Worm (Caenorhabditis elegans) whole organism, midembryonic: Measurements from ENCODE around the gene dnj-16.

ENCODE experiments used
- T22C8.4 ChIP-seq: fragments of 200-800 bp; sonication (Bioruptor generic); IDR thresholded peaks from 2 replicates; pipeline ENCODE4 v1.3.6; 2022; ENCODE audit warnings: missing genetic modification characterization, missing compliant biosample characterization
- cog-1 ChIP-seq: sonication (generic microtip); optimal IDR thresholded peaks from 2 replicates; lab custom pipeline; 2016; ENCODE audit warnings: missing genetic modification characterization, missing compliant biosample characterization
- flt-1 ChIP-seq: fragments of 200-800 bp; sonication (Bioruptor generic); IDR thresholded peaks from 2 replicates; pipeline ENCODE4 v1.3.6; 2022; ENCODE audit warnings: missing genetic modification characterization, missing compliant biosample characterization
- klf-2 ChIP-seq: fragments of 200-800 bp; sonication (Bioruptor generic); conservative IDR thresholded peaks from 2 replicates; pipeline ENCODE4 v1.3.6; 2022; ENCODE audit warnings: missing genetic modification reagents, missing genetic modification characterization, missing compliant biosample characterization
- med-1 ChIP-seq: sonication (generic microtip); optimal IDR thresholded peaks from 2 replicates; lab custom pipeline; 2017; ENCODE audit warnings: missing genetic modification characterization, mild to moderate bottlenecking, missing compliant biosample characterization, antibody characterized with exemption, missing genetic modification reagents; ENCODE audit not compliant: insufficient read depth
- ref-1 ChIP-seq: fragments of 200-800 bp; sonication (Bioruptor generic); conservative IDR thresholded peaks from 2 replicates; pipeline ENCODE4 v1.3.6; 2022; ENCODE audit warnings: missing genetic modification reagents, missing genetic modification characterization, missing compliant biosample characterization
- tab-1 ChIP-seq: fragments of 200-800 bp; sonication (Bioruptor generic); IDR thresholded peaks from 2 replicates; pipeline ENCODE4 v1.3.6; 2022; ENCODE audit warnings: missing genetic modification characterization, missing compliant biosample characterization
- ztf-23 ChIP-seq: fragments of 200-800 bp; sonication (Bioruptor generic); IDR thresholded peaks from 2 replicates; pipeline ENCODE4 v1.3.6; 2022; ENCODE audit warnings: missing genetic modification reagents, missing genetic modification characterization, missing compliant biosample characterization
- ztf-29 ChIP-seq: fragments of 200-800 bp; sonication (Bioruptor generic); IDR thresholded peaks from 2 replicates; pipeline ENCODE4 v1.3.6; 2022; ENCODE audit warnings: missing genetic modification reagents, missing genetic modification characterization, missing compliant biosample characterization

Gene dnj-16

DNA sequence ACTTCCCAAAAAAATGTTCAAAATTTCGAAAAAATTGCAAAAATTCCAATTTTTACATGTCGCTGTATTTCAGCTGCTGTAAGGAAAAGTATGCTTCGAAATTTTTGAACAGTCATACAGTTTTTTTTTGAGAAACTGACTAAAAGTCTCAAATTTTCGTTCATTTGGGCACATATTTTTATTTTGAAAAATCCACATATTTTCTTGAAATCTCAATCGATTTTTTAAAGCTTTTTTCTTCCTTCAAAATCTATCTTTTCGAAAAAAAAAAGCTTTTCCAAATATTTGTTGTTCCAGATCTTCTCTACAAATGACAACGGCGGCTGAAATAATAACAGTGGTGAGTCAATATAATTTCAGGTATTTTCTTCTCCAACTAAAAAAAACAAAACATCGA is 6.0 kb downstream of the dnj-16 start, which contains the start of gene asd-1:
TSS of gene asd-1 (plus strand) at position 298 of the 397 bp plus-strand sequence.
- TF ChIP-seq cog-1 (no peak), flt-1 (GFP tag; lab: Robert Waterston, UW) (no peak)

DNA sequence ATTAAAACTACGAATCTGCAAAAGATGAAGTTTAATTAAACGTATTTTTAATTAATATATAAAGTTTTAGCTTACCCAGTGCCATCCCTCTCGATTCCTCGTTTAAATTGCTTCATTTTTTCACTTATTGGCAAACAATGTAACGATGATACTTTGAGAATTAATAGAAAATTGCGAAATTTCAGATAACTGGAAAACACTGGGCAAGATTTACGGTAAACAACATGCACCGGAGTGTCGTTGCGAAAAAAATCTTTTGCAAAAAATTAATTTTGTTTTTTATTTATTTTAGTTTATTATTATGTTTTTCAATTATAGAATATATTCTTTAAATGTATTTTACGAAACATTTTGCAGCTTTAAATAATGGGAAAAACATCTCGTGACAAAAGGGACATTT is 13.1 kb downstream of the dnj-16 start, which contains the start of the genes pelo-1 and R74.7:
TSS of gene pelo-1 (minus strand) at position 151 of the 400 bp plus-strand sequence.
TSS of gene R74.7 (plus strand) at position 358 of the 400 bp plus-strand sequence.
- no peak for TF ChIP-seq klf-2
- TF ChIP-seq med-1 (GFP tag; lab: Kevin White, UChicago): no peak
- TF ChIP-seq ztf-29 (GFP tag; lab: Robert Waterston, UW): no peak
- no peak for TF ChIP-seq tab-1 (GFP tag; lab: Robert Waterston, UW)

DNA sequence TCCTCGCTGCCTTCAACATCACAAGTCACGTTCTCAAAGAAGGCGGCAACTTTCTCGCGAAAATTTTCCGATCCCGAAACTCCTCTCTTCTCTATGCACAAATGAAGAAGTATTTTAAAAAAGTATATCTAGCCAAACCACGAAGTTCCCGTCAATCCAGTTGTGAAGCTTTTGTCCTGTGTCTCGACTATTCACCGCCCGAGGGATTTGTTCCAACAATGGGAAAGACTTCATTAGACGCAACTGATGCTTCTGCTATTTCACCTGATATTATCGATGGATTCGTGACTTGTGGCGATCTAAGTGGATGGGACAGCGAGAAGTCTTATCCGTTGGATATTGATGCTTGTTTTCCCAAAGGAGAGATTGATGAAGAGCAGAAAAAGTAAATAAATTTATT is 14.0 kb downstream of the dnj-16 start:
- TF ChIP-seq flt-1 (GFP tag; lab: Robert Waterston, UW) (no peak), ztf-29 (GFP tag; lab: Robert Waterston, UW) (no peak), cog-1 (no peak), tab-1 (GFP tag; lab: Robert Waterston, UW) (no peak), T22C8.4 (GFP tag; lab: Robert Waterston, UW) (no peak), ztf-23 (GFP tag; lab: Robert Waterston, UW) (no peak), klf-2 (no peak)

DNA sequence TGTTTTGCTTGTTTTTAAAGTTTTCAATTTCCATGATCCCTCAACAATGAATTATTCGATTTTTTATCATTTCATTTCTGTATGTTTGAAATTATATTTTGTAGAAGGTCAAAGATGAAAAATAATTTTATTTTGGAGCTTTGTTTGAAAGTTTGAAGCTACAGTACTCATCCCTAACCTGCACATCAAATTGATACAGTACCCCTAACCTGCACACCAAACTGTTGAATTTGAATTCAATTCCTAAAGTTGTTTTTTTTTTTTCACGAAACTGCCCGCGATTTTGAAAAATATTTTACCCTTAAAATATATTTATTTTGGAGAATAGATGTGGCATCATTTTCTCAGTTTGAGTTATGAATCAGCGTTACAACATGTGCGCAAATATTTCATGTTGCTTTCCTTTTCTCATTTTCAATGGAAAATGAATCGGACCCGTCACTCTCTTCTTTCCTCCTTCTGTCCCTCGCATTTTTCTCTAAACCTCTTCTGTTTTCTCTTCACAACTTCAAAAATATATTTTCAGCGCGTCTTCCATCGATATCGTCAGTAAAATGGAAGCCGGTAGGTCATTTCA is 14.9 kb downstream of the dnj-16 start, which contains the start of gene R74.8:
TSS of gene R74.8 (plus strand) at position 527 of the 577 bp plus-strand sequence.
- TF ChIP-seq med-1 (GFP tag; lab: Kevin White, UChicago): no peak
- no peak for TF ChIP-seq klf-2
- TF ChIP-seq ref-1 (GFP tag; lab: Robert Waterston, UW): no peak
- TF ChIP-seq cog-1: no peak
- no peak for TF ChIP-seq flt-1 (GFP tag; lab: Robert Waterston, UW)
- no peak for TF ChIP-seq ztf-23 (GFP tag; lab: Robert Waterston, UW)
- TF ChIP-seq tab-1 (GFP tag; lab: Robert Waterston, UW): no peak
- no peak for TF ChIP-seq T22C8.4 (GFP tag; lab: Robert Waterston, UW)

DNA sequence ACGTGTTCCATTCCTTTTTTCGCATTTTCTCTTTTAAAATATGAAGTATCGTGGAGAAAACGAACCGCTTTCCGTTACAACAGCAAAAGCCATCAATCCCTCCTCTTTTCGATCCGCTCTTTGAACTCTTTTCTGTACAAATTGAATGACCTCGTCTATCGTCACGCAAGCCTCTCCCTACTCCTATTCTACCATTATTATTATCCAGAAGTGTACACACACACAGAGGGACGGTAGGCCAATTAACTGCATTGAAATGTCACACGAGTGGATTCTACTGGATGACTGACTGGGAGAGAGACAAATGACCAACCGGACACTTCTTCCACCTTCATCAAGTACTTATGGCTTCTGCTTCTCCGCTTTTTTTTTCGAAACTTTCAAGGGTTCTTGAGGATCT is 17.3 kb downstream of the dnj-16 start:
- TF ChIP-seq ref-1 (GFP tag; lab: Robert Waterston, UW): no peak
- no peak for TF ChIP-seq cog-1
- no peak for TF ChIP-seq ztf-23 (GFP tag; lab: Robert Waterston, UW)
- TF ChIP-seq ztf-29 (GFP tag; lab: Robert Waterston, UW): no peak

DNA sequence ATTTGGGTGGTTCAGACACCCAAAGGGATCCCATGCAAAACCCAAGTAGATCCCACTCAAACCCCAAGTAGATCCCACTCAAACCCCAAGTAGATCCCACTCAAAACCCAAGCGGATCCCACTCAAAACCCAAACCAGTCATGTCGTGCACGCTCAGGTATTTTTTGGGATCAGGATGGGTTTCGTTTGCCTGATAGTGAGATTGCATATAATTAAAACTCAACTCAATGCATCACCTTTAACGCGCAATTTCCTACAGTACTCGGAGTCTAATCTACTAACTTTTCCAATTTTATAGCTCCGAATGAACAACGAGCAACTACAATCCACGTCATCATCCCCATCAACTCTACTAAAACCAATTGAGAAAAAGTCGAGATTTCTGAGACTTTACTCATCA is 18.2 kb downstream of the dnj-16 start, which contains the start of gene phlp-2:
TSS of gene phlp-2 (plus strand) at position 301 of the 400 bp plus-strand sequence.
- TF ChIP-seq ref-1 (GFP tag; lab: Robert Waterston, UW): no peak
- no peak for TF ChIP-seq ztf-29 (GFP tag; lab: Robert Waterston, UW)
- TF ChIP-seq klf-2: no peak
- TF ChIP-seq flt-1 (GFP tag; lab: Robert Waterston, UW): no peak
- TF ChIP-seq T22C8.4 (GFP tag; lab: Robert Waterston, UW): no peak
- no peak for TF ChIP-seq cog-1

DNA sequence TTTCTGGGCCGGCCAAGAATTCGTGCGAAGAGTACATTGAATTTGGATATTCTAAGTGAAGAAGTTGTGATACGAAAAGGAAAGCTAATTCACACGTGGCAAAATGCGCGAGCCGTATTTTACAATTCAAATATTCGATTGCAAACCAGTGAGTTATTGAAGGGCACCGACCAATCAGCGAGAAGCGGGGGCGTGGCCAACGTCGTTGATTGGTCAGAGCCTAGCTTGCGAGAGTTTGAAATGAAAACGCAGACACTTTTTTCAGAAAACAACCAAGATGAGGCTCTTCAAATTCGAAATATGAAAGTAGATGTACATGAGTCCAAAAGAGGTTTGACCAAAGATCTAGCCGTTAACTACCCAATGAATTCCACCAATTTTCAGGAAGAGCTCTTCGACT is 19.7 kb downstream of the dnj-16 start:
- no peak for TF ChIP-seq med-1 (GFP tag; lab: Kevin White, UChicago)
- TF ChIP-seq flt-1 (GFP tag; lab: Robert Waterston, UW): no peak
- no peak for TF ChIP-seq ztf-23 (GFP tag; lab: Robert Waterston, UW)
- TF ChIP-seq tab-1 (GFP tag; lab: Robert Waterston, UW): no peak
- TF ChIP-seq klf-2: no peak
- TF ChIP-seq ref-1 (GFP tag; lab: Robert Waterston, UW): no peak
- TF ChIP-seq T22C8.4 (GFP tag; lab: Robert Waterston, UW): no peak
- TF ChIP-seq ztf-29 (GFP tag; lab: Robert Waterston, UW): no peak
- no peak for TF ChIP-seq cog-1

DNA sequence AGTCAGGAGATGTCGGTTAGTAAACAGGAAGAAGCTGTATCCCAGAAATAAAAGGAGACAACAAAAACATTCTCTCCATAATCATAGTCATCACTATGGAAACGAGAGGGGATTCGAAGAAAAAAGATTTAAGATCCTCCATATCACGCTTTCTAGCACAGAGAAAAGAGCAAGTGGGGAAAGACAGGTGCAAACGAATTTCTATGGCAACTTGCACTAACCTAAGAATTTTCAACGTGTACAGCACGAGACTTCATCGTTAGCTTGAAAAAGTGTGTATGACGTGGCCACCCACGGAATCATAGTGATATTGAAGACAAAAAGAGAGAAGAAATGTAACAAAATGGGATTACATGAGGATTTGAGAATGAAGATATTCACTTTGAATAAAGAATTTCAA is 29.9 kb downstream of the dnj-16 start:
- TF ChIP-seq cog-1: no peak
- no peak for TF ChIP-seq tab-1 (GFP tag; lab: Robert Waterston, UW)
- no peak for TF ChIP-seq ztf-29 (GFP tag; lab: Robert Waterston, UW)

DNA sequence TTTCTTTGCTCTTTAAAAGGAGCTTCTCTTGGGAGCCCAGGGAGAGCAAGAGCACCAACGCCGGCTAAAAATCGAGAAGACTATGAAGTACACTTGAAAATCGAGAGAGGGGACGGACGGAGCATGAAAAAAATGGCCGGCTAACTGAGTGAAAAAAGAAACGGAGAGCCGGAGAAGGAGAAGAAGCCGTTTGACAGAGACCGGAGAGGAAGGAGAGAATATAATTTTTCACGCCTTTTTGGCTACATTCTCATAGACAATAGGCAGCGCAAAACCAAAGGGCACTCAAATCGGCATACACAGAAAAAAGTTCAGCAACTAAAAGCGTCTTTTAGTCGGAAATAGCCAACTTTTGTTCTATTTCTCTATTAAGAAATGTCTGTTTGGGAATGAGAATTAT is 30.6 kb downstream of the dnj-16 start:
- TF ChIP-seq klf-2: no peak
- no peak for TF ChIP-seq med-1 (GFP tag; lab: Kevin White, UChicago)
- TF ChIP-seq T22C8.4 (GFP tag; lab: Robert Waterston, UW): no peak
- no peak for TF ChIP-seq flt-1 (GFP tag; lab: Robert Waterston, UW)
- TF ChIP-seq tab-1 (GFP tag; lab: Robert Waterston, UW): no peak
- TF ChIP-seq ztf-29 (GFP tag; lab: Robert Waterston, UW): no peak
- TF ChIP-seq cog-1: no peak
- no peak for TF ChIP-seq ref-1 (GFP tag; lab: Robert Waterston, UW)
- no peak for TF ChIP-seq ztf-23 (GFP tag; lab: Robert Waterston, UW)

DNA sequence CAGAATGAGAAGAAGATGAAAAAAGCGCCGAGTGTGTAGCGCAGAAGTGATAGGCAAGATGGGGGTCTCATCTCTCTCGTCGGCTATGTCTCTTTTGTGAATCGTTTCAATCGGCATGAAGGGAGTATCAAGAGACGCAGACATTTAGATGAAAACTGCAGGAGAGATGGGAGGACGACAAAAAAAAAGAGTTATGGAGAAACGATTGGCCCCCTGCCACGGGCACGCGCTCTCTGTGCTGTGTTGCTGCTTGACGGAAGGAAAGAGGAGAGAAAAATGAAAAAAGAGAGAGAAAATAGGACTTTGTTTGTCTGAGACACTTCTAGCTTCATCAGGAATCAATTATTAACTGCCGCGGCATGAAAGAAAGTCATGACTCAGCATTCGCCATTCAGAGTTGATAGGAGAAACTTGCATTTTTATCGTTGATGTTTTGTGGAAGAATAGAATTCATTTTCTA is 32.8 kb downstream of the dnj-16 start:
- TF ChIP-seq T22C8.4 (GFP tag; lab: Robert Waterston, UW): no peak
- no peak for TF ChIP-seq ref-1 (GFP tag; lab: Robert Waterston, UW)
- TF ChIP-seq ztf-29 (GFP tag; lab: Robert Waterston, UW): peak; percentile 39; the same call in 1 of the 2 replicates
- TF ChIP-seq cog-1: peak; percentile 56
- no peak for TF ChIP-seq klf-2
- no peak for TF ChIP-seq ztf-23 (GFP tag; lab: Robert Waterston, UW)
